Worm (Caenorhabditis elegans) whole organism, early embryonic: ENCODE measurements around the gene F54D5.4.

Experiments used
- hnd-1 ChIP-seq: sonication (generic microtip); optimal IDR thresholded peaks from 2 replicates; lab custom pipeline; 2016; ENCODE audit warnings: missing genetic modification characterization, missing compliant biosample characterization
- tbx-11 ChIP-seq: fragments of 200-800 bp; sonication (Bioruptor generic); IDR thresholded peaks from 2 replicates; pipeline ENCODE4 v1.3.6; 2022; ENCODE audit warnings: missing genetic modification characterization, missing compliant biosample characterization

DNA sequence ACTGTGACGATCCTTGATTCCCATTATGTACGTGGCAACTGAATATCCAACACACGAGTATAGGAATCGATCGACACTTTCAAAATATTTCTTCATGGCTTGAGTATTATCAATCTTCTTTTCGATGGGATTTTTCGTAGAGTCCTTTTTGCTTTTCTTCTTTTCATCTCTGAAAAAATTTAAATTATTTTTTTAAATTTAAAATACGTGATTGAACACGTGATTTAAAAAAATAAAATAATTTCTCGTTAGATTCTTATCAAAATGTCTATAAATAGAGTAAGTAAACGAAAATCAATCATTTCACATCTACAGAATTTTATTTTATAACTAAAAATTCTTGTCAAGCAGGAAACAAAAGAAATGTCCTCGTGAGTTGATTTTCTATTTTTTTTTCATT, 48.3 kb upstream of the F54D5.4 start, which contains the start of gene Y62F5A.10:
- TF ChIP-seq tbx-11 (GFP tag; lab: Robert Waterston, UW) (no peak), hnd-1 (tag; lab: Kevin White, UChicago) (no peak)
